Worm (Caenorhabditis elegans): ENCODE results near the gene cyp-31A3.

Gene cyp-31A3

DNA sequence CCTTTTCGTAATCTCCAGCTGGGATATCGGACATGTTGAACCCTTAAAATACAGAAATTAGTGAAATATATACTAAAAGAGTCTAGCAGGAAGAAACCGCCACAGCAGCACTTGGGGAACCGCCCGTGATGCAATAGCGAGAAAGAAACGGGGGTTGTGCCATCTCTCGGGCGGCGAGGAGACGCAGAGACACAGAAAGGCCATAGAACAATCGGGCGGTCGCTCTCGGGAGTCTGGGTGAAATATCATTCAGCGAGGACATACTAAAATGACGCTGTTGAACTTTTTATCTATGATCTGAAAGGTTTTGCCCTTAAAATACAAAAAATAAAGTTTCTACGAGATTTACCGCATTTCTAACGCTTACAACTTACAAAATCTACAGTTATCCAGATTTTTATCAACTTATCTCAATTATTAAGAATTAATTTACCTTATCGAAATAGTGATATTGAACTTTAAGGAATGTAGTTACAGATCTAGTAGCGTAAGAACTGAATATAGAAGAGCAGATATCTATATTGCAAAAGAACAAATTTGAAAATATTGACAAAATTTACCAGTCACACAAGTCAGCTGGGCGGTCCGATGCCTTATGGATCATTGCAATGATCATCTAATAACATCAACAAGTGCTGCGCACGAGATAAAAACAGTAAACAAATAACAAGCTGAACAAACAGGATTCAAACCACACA, 12.3 kb upstream of the cyp-31A3 start, which contains the start of gene cyc-2.1 (continued):
- TF ChIP-seq nfyb-1 (GFP tag; IDR thresholded peaks at IDR 0.05) (0 out of 2 replicates have a peak, but pooled peaks have one; percentile 15), F49E8.2 (tag; optimal IDR thresholded peaks at IDR 0.05; ENCODE audit: insufficient read depth) (peak; percentile 90), athp-1 (tag; optimal IDR thresholded peaks at IDR 0.05) (peak; percentile 70), tlf-1 (GFP tag; optimal IDR thresholded peaks at IDR 0.05) (peak; percentile 63), mxl-1 (tag; optimal IDR thresholded peaks at IDR 0.05) (no peak), sdz-38 (tag; optimal IDR thresholded peaks at IDR 0.05) (no peak), F10E7.11 (tag; optimal IDR thresholded peaks at IDR 0.05) (no peak), ceh-40 (GFP tag; IDR thresholded peaks at IDR 0.05) (peak; percentile 49; the same call in 1 of the 2 replicates), ztf-22 (GFP tag; optimal IDR thresholded peaks at IDR 0.05) (no peak), egrh-3 (GFP tag; IDR thresholded peaks at IDR 0.05) (no peak), madf-6 (GFP tag; IDR thresholded peaks at IDR 0.05) (peak; percentile 81), aptf-2 (GFP tag; conservative IDR thresholded peaks at IDR 0.05) (no peak), zim-3 (tag; optimal IDR thresholded peaks at IDR 0.05) (no peak), efl-1 (GFP tag; optimal IDR thresholded peaks at IDR 0.05) (peak; percentile 5), attf-3 (GFP tag; conservative IDR thresholded peaks at IDR 0.05) (no peak), lin-40 (tag; optimal IDR thresholded peaks at IDR 0.05) (peak; percentile 47), T26A5.8 (tag; optimal IDR thresholded peaks at IDR 0.05) (no peak), hsf-1 (GFP tag; IDR thresholded peaks at IDR 0.05) (peak; percentile 83), F52B5.7 (tag; optimal IDR thresholded peaks at IDR 0.05) (peak; percentile 37), ztf-28 (GFP tag; IDR thresholded peaks at IDR 0.05) (no peak), cebp-1 (GFP tag; IDR thresholded peaks at IDR 0.05) (0 out of 2 replicates have a peak, but pooled peaks have one; percentile 35), cebp-1 (tag; optimal IDR thresholded peaks at IDR 0.05) (peak; percentile 82), F55B11.4 (tag; optimal IDR thresholded peaks at IDR 0.05; ENCODE audit: borderline replicate concordance, insufficient read depth) (no peak), ztf-3 (GFP tag; optimal IDR thresholded peaks at IDR 0.05) (no peak), xnd-1 (tag; optimal IDR thresholded peaks at IDR 0.05) (peak; percentile 57), F39B2.1 (GFP tag; IDR thresholded peaks at IDR 0.05) (peak; percentile 83), bed-1 (GFP tag; IDR thresholded peaks at IDR 0.05) (no peak), nhr-179 (tag; optimal IDR thresholded peaks at IDR 0.05) (no peak), cebp-2 (GFP tag; IDR thresholded peaks at IDR 0.05) (0 out of 2 replicates have a peak, but pooled peaks have one; percentile 44), sptf-2 (GFP tag; optimal IDR thresholded peaks at IDR 0.05) (no peak), dpff-1 (tag; optimal IDR thresholded peaks at IDR 0.05) (no peak), ZK185.1 (tag; optimal IDR thresholded peaks at IDR 0.05; ENCODE audit: poor library complexity, severe bottlenecking) (peak; percentile 49), D2030.7 (GFP tag; IDR thresholded peaks at IDR 0.05) (no peak), T07F8.4 (tag; optimal IDR thresholded peaks at IDR 0.05) (no peak)

DNA sequence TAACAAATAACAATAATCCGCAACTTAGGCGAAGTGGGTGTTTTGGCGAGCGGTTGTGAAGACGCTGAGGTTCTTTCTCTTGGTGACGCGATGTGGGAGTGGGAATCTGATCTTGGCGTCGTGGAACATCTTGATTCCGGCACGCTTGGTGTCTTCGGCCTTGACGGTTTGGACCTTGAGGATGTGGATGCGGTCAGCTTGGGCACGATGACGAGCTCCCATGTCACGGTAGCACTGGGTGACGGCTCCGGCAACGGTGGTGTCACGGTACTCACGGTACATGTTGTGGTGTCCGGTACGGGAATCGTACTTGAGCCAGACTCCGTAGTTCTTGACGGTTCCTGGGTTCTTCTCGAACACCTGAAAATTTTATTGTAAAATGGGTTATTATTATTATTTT, 11.7 kb upstream of the cyp-31A3 start:
- TF ChIP-seq zfh-2 (GFP tag; conservative IDR thresholded peaks at IDR 0.05): peak; percentile 75
- TF ChIP-seq Y53G8AR.9 (GFP tag; conservative IDR thresholded peaks at IDR 0.05): no peak
- TF ChIP-seq nfyb-1 (GFP tag; IDR thresholded peaks at IDR 0.05): peak; percentile 5; the same call in 1 of the 2 replicates
- no peak for TF ChIP-seq ztf-6 (GFP tag; IDR thresholded peaks at IDR 0.05)
- no peak for TF ChIP-seq F52B5.7 (tag; optimal IDR thresholded peaks at IDR 0.05)
- TF ChIP-seq egrh-3 (GFP tag; IDR thresholded peaks at IDR 0.05): 0 out of 2 replicates have a peak, but pooled peaks have one; percentile 4

Data from whole organism, young adult.